Fruit fly (Drosophila melanogaster) whole organism, adult: ENCODE results near the gene hng3.

Experiments used
- Clk ChIP-seq: fragments of 200-800 bp; sonication (Bioruptor generic); optimal IDR thresholded peaks from 2 replicates; lab custom pipeline; 2017; ENCODE audit warnings: missing biosample characterization, missing genetic modification characterization
- ovo ChIP-seq: fragments of 200-800 bp; sonication (Bioruptor generic); optimal IDR thresholded peaks from 2 replicates; lab custom pipeline; 2016; ENCODE audit warnings: missing biosample characterization, missing genetic modification characterization

- no peak for TF ChIP-seq Clk (GFP tag; lab: Kevin White, UChicago)
- no peak for TF ChIP-seq ovo
Observed at dm6 chr3L:721863-722262, 33.4 kb downstream of the hng3 start.
